Worm (Caenorhabditis elegans) whole organism, L2 larva: ENCODE data around the gene T28D6.6.

Experiments
- ama-1 ChIP-seq: fragments of 150-350 bp; optimal IDR thresholded peaks from 2 replicates; lab custom pipeline; 2018; ENCODE audit warnings: inconsistent platforms
- nhr-237 ChIP-seq: fragments of 150-350 bp; optimal IDR thresholded peaks from 2 replicates; lab custom pipeline; 2014; ENCODE audit warnings: missing biosample characterization, missing genetic modification characterization
- unc-62 ChIP-seq: fragments of 150-350 bp; optimal IDR thresholded peaks from 2 replicates; lab custom pipeline; 2014; ENCODE audit warnings: missing biosample characterization, missing genetic modification reagents, missing genetic modification characterization
- ztf-4 ChIP-seq: fragments of 150-350 bp; optimal IDR thresholded peaks from 2 replicates; lab custom pipeline; 2014; ENCODE audit warnings: missing biosample characterization, missing genetic modification characterization

ce11 chrIII:11357418-11357817, 14.5 kb upstream of the T28D6.6 start:
- TF ChIP-seq ama-1 (lab: Kevin White, UChicago) = no peak
- no peak for TF ChIP-seq ztf-4 (tag; lab: Kevin White, UChicago)
- TF ChIP-seq unc-62 (GFP tag; lab: Kevin White, UChicago) = no peak
- TF ChIP-seq nhr-237 (tag; lab: Kevin White, UChicago) = no peak
